Worm (Caenorhabditis elegans) whole organism, early embryonic: Measurements from ENCODE around the gene F13E9.15.

Experiments used
- ama-1 ChIP-seq: fragments of 150-350 bp; optimal IDR thresholded peaks from 2 replicates; lab custom pipeline; 2014
- ceh-13 ChIP-seq: fragments of 200-800 bp; sonication (Bioruptor generic); optimal IDR thresholded peaks from 2 replicates; lab custom pipeline; 2018; ENCODE audit warnings: mild to moderate bottlenecking, missing genetic modification characterization, missing compliant biosample characterization

- TF ChIP-seq ama-1 (lab: Kevin White, UChicago) (no peak), ceh-13 (GFP tag; lab: Kevin White, UChicago) (no peak)
These were observed 37.3 kb downstream of the F13E9.15 start for ce11 chrIV:10852403-10852802.
